Fruit fly (Drosophila melanogaster) whole organism, pupa: ENCODE data around the gene Vdup1.

Experiments
- CG10348 ChIP-seq: fragments of 200-800 bp; sonication (Bioruptor generic); IDR thresholded peaks from 2 replicates; pipeline ENCODE4 v1.3.6; 2022; ENCODE audit warnings: missing biosample characterization, missing genetic modification characterization
- CG12605 ChIP-seq: fragments of 200-800 bp; sonication (Bioruptor generic); IDR thresholded peaks from 2 replicates; pipeline ENCODE4 v1.3.6; 2022; ENCODE audit warnings: missing biosample characterization, missing genetic modification characterization
- CG13204 ChIP-seq: fragments of 200-800 bp; sonication (Bioruptor generic); optimal IDR thresholded peaks from 2 replicates; lab custom pipeline; 2018; ENCODE audit warnings: missing biosample characterization, mild to moderate bottlenecking, missing genetic modification characterization, moderate library complexity
- CG14655 ChIP-seq: fragments of 200-800 bp; sonication (Bioruptor generic); optimal IDR thresholded peaks from 3 replicates; lab custom pipeline; 2017; ENCODE audit warnings: mild to moderate bottlenecking, missing biosample characterization, missing genetic modification reagents, missing genetic modification characterization
- CG15710 ChIP-seq: fragments of 200-800 bp; sonication (Bioruptor generic); optimal IDR thresholded peaks from 2 replicates; lab custom pipeline; 2018; ENCODE audit warnings: missing biosample characterization, mild to moderate bottlenecking, missing genetic modification characterization, moderate library complexity
- CG17806 ChIP-seq: fragments of 200-800 bp; sonication (Bioruptor generic); optimal IDR thresholded peaks from 2 replicates; lab custom pipeline; 2018; ENCODE audit warnings: missing biosample characterization, mild to moderate bottlenecking, missing genetic modification characterization, moderate library complexity
- CG32121 ChIP-seq: fragments of 200-800 bp; sonication (Bioruptor generic); IDR thresholded peaks from 2 replicates; pipeline ENCODE4 v1.3.6; 2022; ENCODE audit warnings: missing biosample characterization, missing genetic modification characterization
- CG34367 ChIP-seq: fragments of 200-800 bp; sonication (Bioruptor generic); optimal IDR thresholded peaks from 2 replicates; lab custom pipeline; 2018; ENCODE audit warnings: missing biosample characterization, mild to moderate bottlenecking, missing genetic modification characterization
- CG4496 ChIP-seq: fragments of 200-800 bp; sonication (Bioruptor generic); IDR thresholded peaks from 3 replicates; pipeline ENCODE4 v1.3.6; 2022; ENCODE audit warnings: missing biosample characterization, missing genetic modification characterization
- CG8159 ChIP-seq: fragments of 200-800 bp; sonication (Bioruptor generic); optimal IDR thresholded peaks from 3 replicates; lab custom pipeline; 2018; ENCODE audit warnings: missing biosample characterization, mild to moderate bottlenecking, missing genetic modification characterization, moderate library complexity
- CG8301 ChIP-seq: fragments of 200-800 bp; sonication (Bioruptor generic); optimal IDR thresholded peaks from 2 replicates; lab custom pipeline; 2018; ENCODE audit warnings: missing biosample characterization, mild to moderate bottlenecking, missing genetic modification characterization
- CG9948 ChIP-seq: fragments of 200-800 bp; sonication (Bioruptor generic); optimal IDR thresholded peaks from 2 replicates; lab custom pipeline; 2018; ENCODE audit warnings: missing biosample characterization, mild to moderate bottlenecking, missing genetic modification characterization, moderate library complexity
- D1 ChIP-seq: fragments of 200-800 bp; sonication (Bioruptor generic); optimal IDR thresholded peaks from 2 replicates; lab custom pipeline; 2018; ENCODE audit warnings: missing biosample characterization, mild to moderate bottlenecking, missing genetic modification characterization, moderate library complexity
- EcR ChIP-seq: fragments of 200-800 bp; sonication (Bioruptor generic); optimal IDR thresholded peaks from 3 replicates; lab custom pipeline; 2019; ENCODE audit warnings: missing biosample characterization, missing genetic modification characterization, mild to moderate bottlenecking, moderate library complexity, missing genetic modification reagents
- Ets98B ChIP-seq: fragments of 200-800 bp; sonication (Bioruptor generic); IDR thresholded peaks from 2 replicates; pipeline ENCODE4 v1.3.6; 2022; ENCODE audit warnings: missing biosample characterization, missing genetic modification characterization
- Pif1A ChIP-seq: fragments of 200-800 bp; sonication (Bioruptor generic); optimal IDR thresholded peaks from 3 replicates; lab custom pipeline; 2016; ENCODE audit warnings: missing biosample characterization, missing genetic modification characterization
- Pif1B ChIP-seq: fragments of 200-800 bp; sonication (Bioruptor generic); optimal IDR thresholded peaks from 3 replicates; lab custom pipeline; 2016; ENCODE audit warnings: missing biosample characterization, missing genetic modification characterization
- Snoo ChIP-seq: fragments of 200-800 bp; sonication (Bioruptor generic); optimal IDR thresholded peaks from 3 replicates; lab custom pipeline; 2017; ENCODE audit warnings: missing biosample characterization, mild to moderate bottlenecking, missing genetic modification characterization, inconsistent platforms
- fd96Ca ChIP-seq: fragments of 200-800 bp; sonication (Bioruptor generic); IDR thresholded peaks from 3 replicates; pipeline ENCODE4 v1.3.6; 2022; ENCODE audit warnings: missing biosample characterization, missing genetic modification characterization
- gl ChIP-seq: fragments of 200-800 bp; sonication (Bioruptor generic); optimal IDR thresholded peaks from 2 replicates; lab custom pipeline; 2018; ENCODE audit warnings: missing biosample characterization, mild to moderate bottlenecking, missing genetic modification characterization
- rn ChIP-seq: fragments of 200-800 bp; sonication (Bioruptor generic); IDR thresholded peaks from 2 replicates; pipeline ENCODE4 v1.3.6; 2022; ENCODE audit warnings: missing biosample characterization, missing genetic modification characterization

Vdup1 gene

dm6 chr3L:133383-133782 is 45.4 kb downstream of the Vdup1 start:
- TF ChIP-seq CG17806 (tag; lab: Kevin White, UChicago) = no peak
- TF ChIP-seq CG32121 (GFP tag; lab: Robert Waterston, UW) = peak; percentile 33
- TF ChIP-seq, all 21 proteins: peak for 1

DNA sequence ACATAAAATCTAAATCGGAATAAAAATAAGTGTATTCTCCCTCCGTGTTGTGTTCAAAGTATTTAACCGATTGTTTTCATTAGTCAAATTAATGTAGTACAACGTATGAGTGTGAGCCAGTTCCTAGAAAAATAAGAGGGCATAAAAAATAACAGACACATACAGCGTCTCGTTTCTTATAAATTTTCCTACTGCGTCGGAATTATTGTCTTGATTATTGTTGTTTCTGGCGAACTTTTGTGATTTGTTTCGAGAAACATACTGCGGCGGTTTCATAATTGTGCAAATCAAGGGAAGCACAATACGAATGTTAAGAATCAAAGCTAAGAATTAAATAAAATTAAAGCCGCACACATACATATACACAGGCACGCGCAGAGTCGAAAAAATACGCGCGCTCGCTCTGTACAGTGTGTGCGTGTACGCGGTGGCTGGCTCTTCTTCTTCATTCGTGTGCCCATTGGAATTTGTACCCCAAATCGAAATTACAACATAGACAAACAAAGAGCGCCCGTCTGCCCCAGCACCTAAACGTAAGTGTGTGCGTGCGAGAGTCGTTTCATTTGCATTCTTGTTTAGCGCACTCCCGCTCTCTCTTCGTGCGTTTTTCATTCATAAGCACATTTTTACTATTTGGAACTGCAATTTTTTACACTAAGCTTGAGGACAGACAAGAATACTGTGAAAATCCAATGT is 46.6 kb downstream of the Vdup1 start:
- peak; percentile 65; the same call in 2 of the 3 replicates for TF ChIP-seq fd96Ca (GFP tag; lab: Robert Waterston, UW)
- peak; percentile 63 for TF ChIP-seq D1
- no peak for TF ChIP-seq CG9948 (tag; lab: Kevin White, UChicago)
- TF ChIP-seq CG8159 (tag; lab: Kevin White, UChicago) = peak; percentile 8
- TF ChIP-seq CG17806 (tag; lab: Kevin White, UChicago) = no peak
- no peak for TF ChIP-seq CG10348
- peak; percentile 19 for TF ChIP-seq Snoo
- peak; percentile 67 for TF ChIP-seq CG32121 (GFP tag; lab: Robert Waterston, UW)
- TF ChIP-seq CG4496 (GFP tag; lab: Robert Waterston, UW) = peak; percentile 77
- TF ChIP-seq CG12605 (GFP tag; lab: Robert Waterston, UW) = peak; percentile 78
- TF ChIP-seq EcR = no peak
- TF ChIP-seq gl (tag; lab: Kevin White, UChicago) = peak; percentile 49
- no peak for TF ChIP-seq Pif1B (GFP tag; lab: Kevin White, UChicago)
- TF ChIP-seq CG15710 = no peak
- no peak for TF ChIP-seq CG8301
- TF ChIP-seq CG14655 = peak; percentile 29
- TF ChIP-seq CG13204 (GFP tag; lab: Kevin White, UChicago) = peak; percentile 64
- TF ChIP-seq Pif1A (GFP tag; lab: Kevin White, UChicago) = peak; percentile 18
- TF ChIP-seq Ets98B = peak; percentile 66; the same call in 1 of the 2 replicates
- no peak for TF ChIP-seq rn (GFP tag; lab: Robert Waterston, UW)

DNA sequence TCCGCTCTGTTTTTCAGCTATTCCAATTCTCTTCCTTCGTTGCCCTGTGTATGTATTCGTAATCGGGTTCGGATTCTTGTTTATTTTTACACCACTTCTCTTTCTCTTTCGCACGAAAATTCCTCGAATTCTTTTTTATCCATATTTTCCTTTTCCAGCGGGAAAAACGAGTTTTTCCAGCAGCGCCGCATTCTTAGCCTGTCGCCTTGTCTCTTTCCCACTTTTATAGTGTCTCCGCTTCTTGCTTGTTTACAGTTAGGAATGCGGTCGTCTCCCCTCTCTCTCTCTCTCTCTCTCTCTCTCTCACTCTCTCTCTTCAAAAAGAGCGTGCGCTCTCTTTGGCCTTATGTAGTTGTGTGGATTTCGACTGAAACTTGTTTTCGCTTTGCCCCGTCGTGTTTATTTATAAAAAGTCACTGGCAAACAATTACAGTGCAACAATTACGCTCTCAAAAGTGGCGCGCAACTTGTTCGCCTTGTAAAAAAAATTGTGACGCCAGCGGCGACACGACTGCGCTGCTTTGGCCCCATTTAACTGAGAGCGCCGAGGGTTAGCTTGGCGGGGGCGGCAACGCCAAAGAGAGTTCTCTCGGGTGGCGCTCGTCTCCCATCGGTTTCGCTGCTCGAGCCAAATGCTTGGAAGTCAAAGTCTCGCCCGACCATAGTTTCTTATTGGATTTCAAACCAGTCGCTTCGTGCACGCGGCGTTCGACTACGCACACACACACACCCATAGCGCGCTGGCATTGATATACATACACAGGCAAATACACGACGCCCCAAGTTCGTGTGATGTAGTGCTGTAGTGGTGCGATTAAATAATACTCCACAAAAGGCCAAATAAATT is 47.4 kb downstream of the Vdup1 start:
- peak; percentile 13 for TF ChIP-seq CG34367 (tag; lab: Kevin White, UChicago)
- no peak for TF ChIP-seq CG8301
- peak; percentile 70 for TF ChIP-seq gl (tag; lab: Kevin White, UChicago)
- peak; percentile 77; the same call in 2 of the 3 replicates for TF ChIP-seq CG4496 (GFP tag; lab: Robert Waterston, UW)
- TF ChIP-seq CG10348 = no peak
- peak; percentile 57 for TF ChIP-seq CG14655
- TF ChIP-seq CG13204 (GFP tag; lab: Kevin White, UChicago) = peak; percentile 49
- TF ChIP-seq Ets98B = peak; percentile 83
- TF ChIP-seq Snoo = no peak
- TF ChIP-seq EcR = peak; percentile 96
- no peak for TF ChIP-seq Pif1B (GFP tag; lab: Kevin White, UChicago)
- TF ChIP-seq D1 = no peak
- peak; percentile 64 for TF ChIP-seq CG12605 (GFP tag; lab: Robert Waterston, UW)
- no peak for TF ChIP-seq CG15710
- TF ChIP-seq CG8159 (tag; lab: Kevin White, UChicago) = no peak
- TF ChIP-seq CG17806 (tag; lab: Kevin White, UChicago) = no peak
- no peak for TF ChIP-seq CG9948 (tag; lab: Kevin White, UChicago)
- no peak for TF ChIP-seq rn (GFP tag; lab: Robert Waterston, UW)
- TF ChIP-seq fd96Ca (GFP tag; lab: Robert Waterston, UW) = peak; percentile 73
- peak; percentile 78 for TF ChIP-seq CG32121 (GFP tag; lab: Robert Waterston, UW)
- peak; percentile 13 for TF ChIP-seq Pif1A (GFP tag; lab: Kevin White, UChicago)

DNA sequence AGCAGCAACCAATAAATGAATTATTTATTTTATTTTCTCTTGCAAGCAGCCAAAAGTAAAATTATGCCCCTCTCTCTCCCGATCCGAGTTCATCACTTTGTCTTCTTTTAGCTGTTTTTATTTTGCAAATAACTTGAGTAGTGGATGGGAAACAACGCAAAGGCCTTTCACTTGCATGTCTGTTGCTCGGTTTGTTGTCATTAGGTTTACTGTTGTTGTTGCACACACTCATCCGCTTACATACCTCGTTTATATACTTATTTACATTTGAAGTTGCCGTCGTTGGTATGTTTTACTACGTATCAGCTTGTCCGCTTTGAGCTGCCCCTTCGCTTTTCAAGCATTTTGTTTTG is 48.0 kb downstream of the Vdup1 start:
- TF ChIP-seq CG4496 (GFP tag; lab: Robert Waterston, UW) (no peak), D1 (no peak), CG8159 (tag; lab: Kevin White, UChicago) (no peak), CG9948 (tag; lab: Kevin White, UChicago) (no peak), CG8301 (no peak), Ets98B (no peak), CG34367 (tag; lab: Kevin White, UChicago) (no peak), CG12605 (GFP tag; lab: Robert Waterston, UW) (no peak), Pif1B (GFP tag; lab: Kevin White, UChicago) (no peak), Snoo (no peak), CG13204 (GFP tag; lab: Kevin White, UChicago) (no peak), gl (tag; lab: Kevin White, UChicago) (no peak), CG15710 (no peak), EcR (no peak)

DNA sequence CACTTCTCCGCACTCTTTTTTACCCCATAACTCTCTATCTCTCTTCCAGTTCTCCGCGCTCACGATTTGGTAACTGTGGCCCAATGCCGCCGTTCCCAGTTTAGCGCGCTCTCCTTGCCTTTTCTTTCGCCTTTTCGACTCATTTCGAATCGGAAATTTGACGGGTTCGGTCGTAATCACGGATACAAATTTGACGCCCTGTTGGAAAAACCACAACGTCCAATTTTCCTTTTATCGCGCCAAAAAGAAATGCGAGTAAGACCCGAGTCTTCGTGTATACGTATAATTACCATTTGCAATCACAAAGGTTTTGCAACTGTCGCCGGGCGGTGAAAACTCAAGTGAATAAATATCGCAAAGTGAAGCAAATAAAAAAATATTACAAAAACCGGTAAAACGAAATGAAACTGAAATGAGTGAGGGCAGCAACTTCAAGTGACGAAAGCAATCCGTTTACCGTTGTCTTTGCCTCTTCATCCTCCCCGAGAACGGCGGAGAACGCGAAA is 49.4 kb downstream of the Vdup1 start, which contains the start of gene Pdk1:
Gene Pdk1 (plus strand): TSS at position 140 of the 506 bp plus-strand sequence.
- TF ChIP-seq CG8159 (tag; lab: Kevin White, UChicago) (no peak), CG32121 (GFP tag; lab: Robert Waterston, UW) (peak; percentile 32; the same call in 1 of the 2 replicates), CG8301 (no peak), Ets98B (peak; percentile 20; the same call in 1 of the 2 replicates), Snoo (peak; percentile 10), CG15710 (no peak), CG9948 (tag; lab: Kevin White, UChicago) (no peak), CG13204 (GFP tag; lab: Kevin White, UChicago) (peak; percentile 22), rn (GFP tag; lab: Robert Waterston, UW) (no peak), CG10348 (no peak), Pif1A (GFP tag; lab: Kevin White, UChicago) (no peak), EcR (peak; percentile 81), CG17806 (tag; lab: Kevin White, UChicago) (no peak), CG14655 (no peak), CG34367 (tag; lab: Kevin White, UChicago) (no peak), gl (tag; lab: Kevin White, UChicago) (peak; percentile 34), D1 (no peak), Pif1B (GFP tag; lab: Kevin White, UChicago) (peak; percentile 25), CG4496 (GFP tag; lab: Robert Waterston, UW) (peak; percentile 52; the same call in 2 of the 3 replicates), CG12605 (GFP tag; lab: Robert Waterston, UW) (peak; percentile 55; the same call in 1 of the 2 replicates), fd96Ca (GFP tag; lab: Robert Waterston, UW) (peak; percentile 59)
- TF ChIP-seq, all 21 proteins: peak for 10
